Fruit fly (Drosophila melanogaster) whole organism, wandering third instar larva: Measurements from ENCODE around the gene Bicra.
A peak's percentile ranks its signal among the peaks of the same experiment; 100 is the strongest.

Experiments
- CG32264 ChIP-seq: fragments of 200-800 bp; sonication (Bioruptor generic); optimal IDR thresholded peaks from 2 replicates; lab custom pipeline; 2016; ENCODE audit warnings: missing biosample characterization, missing genetic modification characterization
- CG9705 ChIP-seq: fragments of 200-800 bp; sonication (Bioruptor generic); optimal IDR thresholded peaks from 2 replicates; lab custom pipeline; 2018; ENCODE audit warnings: missing biosample characterization, mild to moderate bottlenecking, missing genetic modification characterization
- CrebA ChIP-seq: fragments of 200-800 bp; sonication (Bioruptor generic); optimal IDR thresholded peaks from 2 replicates; lab custom pipeline; 2016; ENCODE audit warnings: missing biosample characterization, mild to moderate bottlenecking, missing genetic modification characterization, borderline replicate concordance
- Dfd ChIP-seq: fragments of >200 bp; optimal IDR thresholded peaks from 2 replicates; lab custom pipeline; 2017; ENCODE audit warnings: missing biosample characterization, missing genetic modification characterization
- Dif ChIP-seq: fragments of 200-275, 200-300 bp; sonication (Bioruptor generic); optimal IDR thresholded peaks from 2 replicates; lab custom pipeline; 2018; ENCODE audit warnings: missing biosample characterization, missing genetic modification characterization; ENCODE audit not compliant: partially characterized antibody
- GATAd ChIP-seq: sonication (Bioruptor generic); optimal IDR thresholded peaks from 2 replicates; lab custom pipeline; 2016; ENCODE audit warnings: missing biosample characterization, missing genetic modification characterization
- HLH106 ChIP-seq: fragments of 200-800 bp; optimal IDR thresholded peaks from 3 replicates; lab custom pipeline; 2019; ENCODE audit warnings: missing biosample characterization, mild to moderate bottlenecking, missing genetic modification characterization, moderate library complexity
- Hnf4 ChIP-seq: fragments of 200-800 bp; sonication (Bioruptor generic); optimal IDR thresholded peaks from 2 replicates; lab custom pipeline; 2016; ENCODE audit warnings: missing biosample characterization, mild to moderate bottlenecking, missing genetic modification characterization
- Hr78 ChIP-seq: fragments of >200 bp; optimal IDR thresholded peaks from 2 replicates; lab custom pipeline; 2017; ENCODE audit warnings: missing biosample characterization, missing genetic modification characterization
- Hr83 ChIP-seq: fragments of 200-300 bp; sonication (Bioruptor generic); optimal IDR thresholded peaks from 2 replicates; lab custom pipeline; 2016; ENCODE audit warnings: missing biosample characterization, mild to moderate bottlenecking, missing genetic modification characterization, moderate library complexity; ENCODE audit not compliant: poor library complexity, severe bottlenecking
- Jra ChIP-seq: sonication (Bioruptor generic); optimal IDR thresholded peaks from 2 replicates; lab custom pipeline; 2016; ENCODE audit warnings: missing biosample characterization, missing genetic modification characterization
- Mio ChIP-seq: sonication (Bioruptor generic); optimal IDR thresholded peaks from 2 replicates; lab custom pipeline; 2016; ENCODE audit warnings: missing biosample characterization, missing genetic modification characterization
- Myc ChIP-seq: fragments of >200 bp; optimal IDR thresholded peaks from 2 replicates; lab custom pipeline; 2017
- N ChIP-seq: fragments of >200 bp; optimal IDR thresholded peaks from 2 replicates; lab custom pipeline; 2018; ENCODE audit warnings: missing biosample characterization, missing external identifiers, missing genetic modification characterization
- OdsH ChIP-seq: fragments of 200-800 bp; sonication (Bioruptor generic); optimal IDR thresholded peaks from 2 replicates; lab custom pipeline; 2016; ENCODE audit warnings: missing biosample characterization, mild to moderate bottlenecking, missing genetic modification characterization
- Rel ChIP-seq, 2 experiments: fragments of 200-800 bp; sonication (Bioruptor generic) in 1 of 2; optimal IDR thresholded peaks; 2 replicates in 1 of 2; 3 replicates in 1 of 2; lab custom pipeline; 2016 to 2019; ENCODE audit warnings: mild to moderate bottlenecking in 2 of 2, missing biosample characterization in 2 of 2, missing genetic modification characterization in 2 of 2, moderate library complexity in 1 of 2
- Sp1 ChIP-seq: fragments of 200-800 bp; sonication (Bioruptor generic); optimal IDR thresholded peaks from 3 replicates; lab custom pipeline; 2019; ENCODE audit warnings: missing biosample characterization, mild to moderate bottlenecking, missing genetic modification characterization, moderate library complexity
- Vsx2 ChIP-seq: fragments of 200-300, 225-300 bp; sonication (Bioruptor generic); optimal IDR thresholded peaks from 2 replicates; lab custom pipeline; 2018; ENCODE audit warnings: missing biosample characterization, missing genetic modification characterization; ENCODE audit not compliant: partially characterized antibody
- br ChIP-seq: fragments of 200-800 bp; sonication (Bioruptor generic); optimal IDR thresholded peaks from 2 replicates; lab custom pipeline; 2016; ENCODE audit warnings: missing biosample characterization, missing genetic modification characterization
- brk ChIP-seq: fragments of 200-800 bp; sonication (Bioruptor generic); optimal IDR thresholded peaks from 2 replicates; lab custom pipeline; 2016; ENCODE audit warnings: missing biosample characterization, mild to moderate bottlenecking, missing genetic modification characterization
- dl ChIP-seq, 2 experiments: fragments of 175-275, 200-275 bp in 1 of 2; fragments of 200-275 bp in 1 of 2; sonication (Bioruptor generic); optimal IDR thresholded peaks; lab custom pipeline; 2018; ENCODE audit warnings: mild to moderate bottlenecking in 2 of 2, missing biosample characterization in 2 of 2, missing genetic modification characterization in 2 of 2, moderate library complexity in 2 of 2; ENCODE audit not compliant: partially characterized antibody in 2 of 2, insufficient read depth in 1 of 2
- dmrt93B ChIP-seq: fragments of 200-800 bp; sonication (Bioruptor generic); optimal IDR thresholded peaks from 2 replicates; lab custom pipeline; 2018; ENCODE audit warnings: missing biosample characterization, mild to moderate bottlenecking, missing genetic modification characterization
- dsf ChIP-seq: sonication (Bioruptor generic); optimal IDR thresholded peaks from 2 replicates; lab custom pipeline; 2016; ENCODE audit warnings: missing biosample characterization, missing genetic modification characterization, borderline replicate concordance
- ey ChIP-seq: fragments of 200-800 bp; sonication (Bioruptor generic); optimal IDR thresholded peaks from 2 replicates; lab custom pipeline; 2016; ENCODE audit warnings: missing biosample characterization, missing genetic modification characterization
- foxo ChIP-seq, 2 experiments: fragments of 200-800 bp; sonication (Bioruptor generic); optimal IDR thresholded peaks; 2 replicates in 1 of 2; 3 replicates in 1 of 2; lab custom pipeline; 2016 to 2017; ENCODE audit warnings: missing biosample characterization in 2 of 2, missing genetic modification characterization in 2 of 2
- fru ChIP-seq: fragments of 200-800 bp; sonication (Bioruptor generic); optimal IDR thresholded peaks from 3 replicates; lab custom pipeline; 2016; ENCODE audit warnings: missing biosample characterization, mild to moderate bottlenecking, missing genetic modification characterization
- h ChIP-seq: fragments of 200-800 bp; sonication (Bioruptor generic); optimal IDR thresholded peaks from 3 replicates; lab custom pipeline; 2016; ENCODE audit warnings: missing biosample characterization, mild to moderate bottlenecking, missing genetic modification characterization
- jim ChIP-seq: fragments of 175-275, 200-325 bp; sonication (Bioruptor generic); optimal IDR thresholded peaks from 2 replicates; lab custom pipeline; 2016; ENCODE audit warnings: missing biosample characterization, mild to moderate bottlenecking, missing genetic modification characterization
- lola ChIP-seq: fragments of >200 bp; optimal IDR thresholded peaks from 2 replicates; lab custom pipeline; 2017; ENCODE audit warnings: missing biosample characterization, missing genetic modification characterization
- psq ChIP-seq: fragments of 200-800 bp; sonication (Bioruptor generic); optimal IDR thresholded peaks from 3 replicates; lab custom pipeline; 2017; ENCODE audit warnings: missing biosample characterization, mild to moderate bottlenecking, missing genetic modification characterization, moderate library complexity
- rgr ChIP-seq: fragments of 200-800 bp; sonication (Bioruptor generic); optimal IDR thresholded peaks from 3 replicates; lab custom pipeline; 2016; ENCODE audit warnings: missing biosample characterization, mild to moderate bottlenecking, missing genetic modification characterization
- sage ChIP-seq: fragments of 200-800 bp; sonication (Bioruptor generic); optimal IDR thresholded peaks from 2 replicates; lab custom pipeline; 2016; ENCODE audit warnings: missing biosample characterization, mild to moderate bottlenecking, missing genetic modification characterization
- sv ChIP-seq: fragments of 200-800 bp; sonication (Bioruptor generic); optimal IDR thresholded peaks from 3 replicates; lab custom pipeline; 2016; ENCODE audit warnings: missing biosample characterization, missing genetic modification characterization
- tai ChIP-seq: sonication (Bioruptor generic); optimal IDR thresholded peaks from 2 replicates; lab custom pipeline; 2016; ENCODE audit warnings: missing biosample characterization, missing genetic modification characterization
- usp ChIP-seq: fragments of >200 bp; optimal IDR thresholded peaks from 2 replicates; lab custom pipeline; 2017; ENCODE audit warnings: missing biosample characterization, missing genetic modification characterization
- woc ChIP-seq: sonication (Bioruptor generic); optimal IDR thresholded peaks from 2 replicates; lab custom pipeline; 2016; ENCODE audit warnings: missing biosample characterization, mild to moderate bottlenecking, missing genetic modification characterization

Gene Bicra

DNA sequence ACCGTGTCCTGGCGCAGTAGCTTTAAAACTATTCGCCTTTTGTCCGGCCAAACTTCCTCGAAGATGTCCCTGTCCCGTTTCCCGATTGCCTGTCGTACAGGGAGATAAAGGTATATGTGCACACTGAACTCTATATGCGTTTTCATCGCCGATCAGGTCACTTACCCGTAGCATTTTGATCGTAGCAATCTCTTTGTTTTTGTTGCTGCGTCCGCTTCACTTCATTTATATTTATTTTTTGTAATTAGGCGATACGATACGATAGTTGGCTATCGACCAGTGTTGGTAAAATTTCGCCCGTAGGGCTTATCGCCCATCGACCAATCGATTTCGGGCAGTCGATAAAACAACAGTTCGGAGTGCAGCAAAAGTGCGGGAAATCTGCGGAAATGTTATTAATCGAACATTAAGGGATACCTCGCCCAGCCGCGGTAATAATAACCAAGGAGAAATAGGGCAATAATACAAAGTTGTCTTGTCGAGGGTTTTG, at the start of gene Bicra, which contains the start of gene Cul5:
Bicra (plus strand) TSS at position 324 of the 490 bp plus-strand sequence.
Cul5 (minus strand) TSS at position 259 of the 490 bp plus-strand sequence.
- no peak for TF ChIP-seq N (GFP tag; lab: Kevin White, UChicago)
- TF ChIP-seq woc: no peak
- TF ChIP-seq Sp1 (GFP tag; lab: Kevin White, UChicago): no peak
- TF ChIP-seq CG32264 (GFP tag; lab: Kevin White, UChicago): peak; percentile 20
- TF ChIP-seq psq (GFP tag; lab: Kevin White, UChicago): no peak
- no peak for TF ChIP-seq ey
- TF ChIP-seq sv: no peak
- TF ChIP-seq dl (GFP tag; optimal IDR thresholded peaks at IDR 0.05; lab: Kevin White, UChicago; ENCODE audit: insufficient read depth in 1 of 2, partially characterized antibody in 2 of 2): no peak
- no peak for TF ChIP-seq Dif (GFP tag; lab: Kevin White, UChicago)
- TF ChIP-seq dmrt93B (GFP tag; lab: Kevin White, UChicago): no peak
- no peak for TF ChIP-seq CrebA
- no peak for TF ChIP-seq Hnf4 (GFP tag; lab: Kevin White, UChicago)
- no peak for TF ChIP-seq Rel (GFP tag; optimal IDR thresholded peaks at IDR 0.05; lab: Kevin White, UChicago)
- peak; percentile 49 for TF ChIP-seq Rel (tag; optimal IDR thresholded peaks at IDR 0.05; lab: Kevin White, UChicago)
- no peak for TF ChIP-seq tai (GFP tag; lab: Kevin White, UChicago)
- TF ChIP-seq OdsH (GFP tag; lab: Kevin White, UChicago): no peak
- no peak for TF ChIP-seq br (GFP tag; lab: Kevin White, UChicago)
- TF ChIP-seq Mio (GFP tag; lab: Kevin White, UChicago): no peak
- no peak for TF ChIP-seq usp
- no peak for TF ChIP-seq foxo (GFP tag; optimal IDR thresholded peaks at IDR 0.05; lab: Kevin White, UChicago)
- peak; percentile 16 for TF ChIP-seq rgr (GFP tag; lab: Kevin White, UChicago)
- no peak for TF ChIP-seq GATAd (GFP tag; lab: Kevin White, UChicago)
- peak; percentile 39 for TF ChIP-seq Hr83 (GFP tag; lab: Kevin White, UChicago)
- no peak for TF ChIP-seq Hr78
- TF ChIP-seq lola (GFP tag; lab: Kevin White, UChicago): no peak
- TF ChIP-seq jim (GFP tag; lab: Kevin White, UChicago): no peak
- TF ChIP-seq Dfd (GFP tag; lab: Kevin White, UChicago): no peak
- peak; percentile 44 for TF ChIP-seq h
- no peak for TF ChIP-seq sage (GFP tag; lab: Kevin White, UChicago)
- TF ChIP-seq CG9705 (GFP tag; lab: Kevin White, UChicago): no peak
- TF ChIP-seq Myc (lab: Kevin White, UChicago): no peak
- TF ChIP-seq Vsx2 (GFP tag; lab: Kevin White, UChicago): peak; percentile 62

dm6 chr3R:29020366-29020765, 42.5 kb upstream of the Bicra start, which contains the start of gene wat:
Gene wat (minus strand): TSS chr3R:29020406.
- TF ChIP-seq N (GFP tag; lab: Kevin White, UChicago) (no peak), GATAd (GFP tag; lab: Kevin White, UChicago) (no peak), tai (GFP tag; lab: Kevin White, UChicago) (no peak), Sp1 (GFP tag; lab: Kevin White, UChicago) (no peak), Hr83 (GFP tag; lab: Kevin White, UChicago) (no peak), fru (GFP tag; lab: Kevin White, UChicago) (no peak), Vsx2 (GFP tag; lab: Kevin White, UChicago) (no peak), lola (GFP tag; lab: Kevin White, UChicago) (no peak), brk (no peak), rgr (GFP tag; lab: Kevin White, UChicago) (no peak), dsf (GFP tag; lab: Kevin White, UChicago) (no peak), OdsH (GFP tag; lab: Kevin White, UChicago) (no peak), HLH106 (no peak), sv (no peak), jim (GFP tag; lab: Kevin White, UChicago) (no peak), Dfd (GFP tag; lab: Kevin White, UChicago) (no peak), woc (no peak)
- TF ChIP-seq, all 38 proteins: peak for 0

dm6 chr3R:29024671-29025070, 38.2 kb upstream of the Bicra start, which contains the start of gene CG14518:
Gene CG14518 (plus strand): TSS chr3R:29024971.
- no peak for TF ChIP-seq Jra (GFP tag; lab: Kevin White, UChicago)
- no peak for TF ChIP-seq lola (GFP tag; lab: Kevin White, UChicago)
